Worm (Caenorhabditis elegans) whole organism, early embryonic: ENCODE data around the gene F56D6.13.
"Not testable (repeated sequence)": the region's sequence is repeated elsewhere in the genome, so short reads cannot be mapped to it uniquely, and the experiment has no call there.

ENCODE experiments used
- B0310.2 ChIP-seq: sonication (generic microtip); optimal IDR thresholded peaks from 2 replicates; lab custom pipeline; 2016; ENCODE audit warnings: mild to moderate bottlenecking, missing genetic modification characterization, missing compliant biosample characterization
- F13C5.2 ChIP-seq: sonication (generic microtip); optimal IDR thresholded peaks from 2 replicates; lab custom pipeline; 2017; ENCODE audit warnings: mild to moderate bottlenecking, missing genetic modification characterization, inconsistent platforms, missing compliant biosample characterization
- aly-1 ChIP-seq: sonication (generic microtip); optimal IDR thresholded peaks from 2 replicates; lab custom pipeline; 2016; ENCODE audit warnings: missing genetic modification characterization, missing compliant biosample characterization
- ama-1 ChIP-seq: fragments of 150-350 bp; optimal IDR thresholded peaks from 2 replicates; lab custom pipeline; 2014
- ceh-13 ChIP-seq: fragments of 200-800 bp; sonication (Bioruptor generic); optimal IDR thresholded peaks from 2 replicates; lab custom pipeline; 2018; ENCODE audit warnings: mild to moderate bottlenecking, missing genetic modification characterization, missing compliant biosample characterization
- ceh-36 ChIP-seq: sonication (generic microtip); optimal IDR thresholded peaks from 2 replicates; lab custom pipeline; 2016; ENCODE audit warnings: missing genetic modification characterization, inconsistent platforms, missing compliant biosample characterization
- ets-7 ChIP-seq: sonication (generic microtip); optimal IDR thresholded peaks from 2 replicates; lab custom pipeline; 2016; ENCODE audit warnings: missing genotype, missing genetic modification characterization, missing compliant biosample characterization
- flt-1 ChIP-seq: fragments of 200-800 bp; sonication (Bioruptor generic); IDR thresholded peaks from 2 replicates; pipeline ENCODE4 v1.3.6; 2022; ENCODE audit warnings: missing genetic modification characterization, missing compliant biosample characterization
- hmbx-1 ChIP-seq: sonication (generic microtip); optimal IDR thresholded peaks from 2 replicates; lab custom pipeline; 2016; ENCODE audit warnings: mild to moderate bottlenecking, missing genetic modification characterization, missing compliant biosample characterization
- hmg-4 ChIP-seq: fragments of 200-800 bp; sonication (Bioruptor generic); optimal IDR thresholded peaks from 2 replicates; lab custom pipeline; 2018; ENCODE audit warnings: mild to moderate bottlenecking, missing genetic modification characterization, missing compliant biosample characterization
- hnd-1 ChIP-seq: sonication (generic microtip); optimal IDR thresholded peaks from 2 replicates; lab custom pipeline; 2016; ENCODE audit warnings: missing genetic modification characterization, missing compliant biosample characterization
- pes-1 ChIP-seq: fragments of 200-800 bp; sonication (Bioruptor generic); IDR thresholded peaks from 2 replicates; pipeline ENCODE4 v1.3.6; 2022; ENCODE audit warnings: missing genetic modification reagents, missing genetic modification characterization, missing compliant biosample characterization
- scrt-1 ChIP-seq: fragments of 200-800 bp; sonication (Bioruptor generic); IDR thresholded peaks from 2 replicates; pipeline ENCODE4 v1.3.6; 2022; ENCODE audit warnings: missing genetic modification characterization, missing compliant biosample characterization
- sea-1 ChIP-seq: fragments of 200-800 bp; sonication (Bioruptor generic); conservative IDR thresholded peaks from 2 replicates; pipeline ENCODE4 v1.3.6; 2022; ENCODE audit warnings: missing genetic modification characterization, missing compliant biosample characterization
- tbx-11 ChIP-seq: fragments of 200-800 bp; sonication (Bioruptor generic); IDR thresholded peaks from 2 replicates; pipeline ENCODE4 v1.3.6; 2022; ENCODE audit warnings: missing genetic modification characterization, missing compliant biosample characterization
- tbx-37 ChIP-seq: fragments of 200-800 bp; sonication (Bioruptor generic); conservative IDR thresholded peaks from 2 replicates; pipeline ENCODE4 v1.3.6; 2022; ENCODE audit warnings: missing genetic modification reagents, missing genetic modification characterization, missing compliant biosample characterization
- tra-4 ChIP-seq: sonication (generic microtip); optimal IDR thresholded peaks from 2 replicates; lab custom pipeline; 2017; ENCODE audit warnings: missing genetic modification characterization, missing compliant biosample characterization

Gene F56D6.13

ce11 chrIV:3932408-3932807, 23.2 kb downstream of the F56D6.13 start, which contains the start of gene clec-70:
TSS of gene clec-70 (plus strand) at chrIV:3932708.
- TF ChIP-seq tbx-11 (GFP tag; lab: Robert Waterston, UW); aly-1 (tag; lab: Kevin White, UChicago); pes-1 (GFP tag; lab: Robert Waterston, UW): not testable (repeated sequence)

ce11 chrIV:3937097-3937496, 27.9 kb downstream of the F56D6.13 start, which contains the start of gene clec-71:
TSS of gene clec-71 (plus strand) at chrIV:3937458.
- TF ChIP-seq tbx-11 (GFP tag; lab: Robert Waterston, UW) = no peak

- TF ChIP-seq scrt-1 = no peak
Measured at ce11 chrIV:3941658-3942328, 32.6 kb downstream of the F56D6.13 start, which contains the start of gene clec-174. TSS of gene clec-174 (minus strand) at chrIV:3941708.

- TF ChIP-seq ama-1 (lab: Kevin White, UChicago) = no peak
- no peak for TF ChIP-seq ceh-13 (GFP tag; lab: Kevin White, UChicago)
- no peak for TF ChIP-seq pes-1 (GFP tag; lab: Robert Waterston, UW)
- TF ChIP-seq hmbx-1 (tag; lab: Kevin White, UChicago) = no peak
- TF ChIP-seq ceh-36 (tag; lab: Kevin White, UChicago) = no peak
- TF ChIP-seq scrt-1 = no peak
- no peak for TF ChIP-seq flt-1
- no peak for TF ChIP-seq hmg-4 (GFP tag; lab: Kevin White, UChicago)
- no peak for TF ChIP-seq sea-1 (GFP tag; lab: Robert Waterston, UW)
- no peak for TF ChIP-seq tra-4 (tag; lab: Kevin White, UChicago)
- no peak for TF ChIP-seq F13C5.2
- TF ChIP-seq aly-1 (tag; lab: Kevin White, UChicago) = no peak
- TF ChIP-seq hnd-1 = no peak
- no peak for TF ChIP-seq B0310.2 (tag; lab: Kevin White, UChicago)
- no peak for TF ChIP-seq ets-7 (tag; lab: Kevin White, UChicago)
Measured at ce11 chrIV:3943003-3943402, 33.8 kb downstream of the F56D6.13 start, which contains the start of gene Y46C8AL.11. TSS of gene Y46C8AL.11 (plus strand) at chrIV:3943303.

ce11 chrIV:3944459-3944858, 35.2 kb downstream of the F56D6.13 start, which contains the start of gene clec-72:
TSS of gene clec-72 (plus strand) at chrIV:3944816.
- TF ChIP-seq ceh-13 (GFP tag; lab: Kevin White, UChicago) (no peak), pes-1 (GFP tag; lab: Robert Waterston, UW) (no peak), hmg-4 (GFP tag; lab: Kevin White, UChicago) (no peak), ets-7 (tag; lab: Kevin White, UChicago) (no peak), tra-4 (tag; lab: Kevin White, UChicago) (no peak), sea-1 (GFP tag; lab: Robert Waterston, UW) (no peak), B0310.2 (tag; lab: Kevin White, UChicago) (no peak), tbx-11 (GFP tag; lab: Robert Waterston, UW) (no peak), ama-1 (lab: Kevin White, UChicago) (no peak), aly-1 (tag; lab: Kevin White, UChicago) (no peak), flt-1 (no peak), tbx-37 (GFP tag; lab: Robert Waterston, UW) (no peak), hnd-1 (no peak), ceh-36 (tag; lab: Kevin White, UChicago) (no peak), hmbx-1 (tag; lab: Kevin White, UChicago) (no peak), scrt-1 (no peak)

- 0 out of 2 replicates have a peak, but pooled peaks have one; percentile 32 for TF ChIP-seq scrt-1
Measured at ce11 chrIV:3947377-3947956, 38.3 kb downstream of the F56D6.13 start.

ce11 chrIV:3956095-3956494, 46.9 kb downstream of the F56D6.13 start, which contains the start of gene clec-73:
TSS of gene clec-73 (minus strand) at chrIV:3956195.
- no peak for TF ChIP-seq ceh-36 (tag; lab: Kevin White, UChicago)

ce11 chrIV:3956705-3957104, 47.5 kb downstream of the F56D6.13 start, which contains the start of gene clec-74:
TSS of gene clec-74 (plus strand) at chrIV:3957005.
- TF ChIP-seq ets-7 (tag; lab: Kevin White, UChicago) (no peak), tbx-11 (GFP tag; lab: Robert Waterston, UW) (no peak), tra-4 (tag; lab: Kevin White, UChicago) (no peak), F13C5.2 (no peak), aly-1 (tag; lab: Kevin White, UChicago) (no peak), flt-1 (no peak), sea-1 (GFP tag; lab: Robert Waterston, UW) (no peak), hnd-1 (no peak), ceh-13 (GFP tag; lab: Kevin White, UChicago) (no peak), scrt-1 (no peak), tbx-37 (GFP tag; lab: Robert Waterston, UW) (no peak), B0310.2 (tag; lab: Kevin White, UChicago) (no peak), ama-1 (lab: Kevin White, UChicago) (no peak), ceh-36 (tag; lab: Kevin White, UChicago) (no peak), pes-1 (GFP tag; lab: Robert Waterston, UW) (no peak), hmg-4 (GFP tag; lab: Kevin White, UChicago) (no peak), hmbx-1 (tag; lab: Kevin White, UChicago) (no peak)
